Worm (Caenorhabditis elegans): ENCODE results near the gene sre-45.

DNA sequence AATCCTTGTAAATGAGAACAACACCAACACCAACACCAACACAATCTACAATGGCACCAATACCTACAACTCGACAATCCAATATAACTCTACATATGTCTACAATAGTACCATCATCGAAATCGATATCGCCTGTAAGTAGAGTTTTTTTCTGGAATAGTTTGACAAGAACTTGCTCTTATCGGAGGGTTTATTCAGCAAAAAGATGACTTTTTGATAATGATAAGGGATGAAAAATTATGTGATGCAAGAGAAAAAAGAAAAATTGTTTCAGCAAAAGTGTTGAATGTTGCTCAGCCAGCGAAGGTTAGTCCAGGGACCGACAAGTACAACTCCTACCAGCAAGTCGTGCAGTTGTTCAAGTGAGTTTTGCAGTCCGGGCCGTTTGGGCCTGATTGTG, 9.1 kb upstream of the sre-45 start:
- TF ChIP-seq ama-1 (optimal IDR thresholded peaks at IDR 0.05) (no peak), hnd-1 (tag; optimal IDR thresholded peaks at IDR 0.05) (no peak), ets-7 (tag; optimal IDR thresholded peaks at IDR 0.05) (no peak), tra-4 (tag; optimal IDR thresholded peaks at IDR 0.05) (no peak), pes-1 (GFP tag; IDR thresholded peaks at IDR 0.05) (no peak), F13C5.2 (tag; optimal IDR thresholded peaks at IDR 0.05) (no peak), sea-1 (GFP tag; conservative IDR thresholded peaks at IDR 0.05) (no peak), hmbx-1 (tag; optimal IDR thresholded peaks at IDR 0.05) (no peak), tbx-11 (GFP tag; IDR thresholded peaks at IDR 0.05) (no peak), aly-1 (tag; optimal IDR thresholded peaks at IDR 0.05) (no peak), ceh-36 (tag; optimal IDR thresholded peaks at IDR 0.05) (no peak), tbx-37 (GFP tag; conservative IDR thresholded peaks at IDR 0.05) (no peak), flt-1 (GFP tag; IDR thresholded peaks at IDR 0.05) (no peak), scrt-1 (GFP tag; IDR thresholded peaks at IDR 0.05) (no peak)

Data from whole organism, early embryonic.